Worm (Caenorhabditis elegans): ENCODE results near the gene C09B9.85.
"Not testable (repeated sequence)": the region's sequence is repeated elsewhere in the genome, so short reads cannot be mapped to it uniquely, and the experiment has no call there.

The C09B9.85 gene

ce11 chrIV:5033276-5033675, 7.7 kb upstream of the C09B9.85 start, which contains the start of gene C09B9.4:
Gene C09B9.4 (minus strand): TSS chrIV:5033376.
- no peak for TF ChIP-seq W03F9.2 (tag; optimal IDR thresholded peaks at IDR 0.05)
- TF ChIP-seq dao-5 (tag; optimal IDR thresholded peaks at IDR 0.05): no peak
- no peak for TF ChIP-seq him-1 (tag; optimal IDR thresholded peaks at IDR 0.05)

DNA sequence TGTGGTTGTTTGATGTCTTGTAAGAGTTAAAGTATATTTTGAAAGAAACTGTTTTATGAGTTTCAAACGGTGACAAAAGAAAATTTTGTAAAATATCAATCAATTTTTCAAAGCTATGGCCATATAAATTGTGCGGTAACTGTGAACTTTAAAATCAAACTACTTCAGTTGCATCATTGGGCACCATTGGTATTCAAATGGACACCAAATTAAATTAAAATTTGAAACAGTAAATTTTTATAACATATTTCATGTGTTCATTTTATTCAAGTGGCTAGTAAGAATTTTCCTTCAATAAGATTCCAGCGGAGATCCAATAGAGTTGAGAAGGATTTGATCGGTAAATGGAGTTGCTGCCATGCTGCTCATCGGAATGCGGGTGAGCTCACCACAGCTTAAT, 5.8 kb upstream of the C09B9.85 start:
- no peak for TF ChIP-seq dao-5 (tag; optimal IDR thresholded peaks at IDR 0.05)
- TF ChIP-seq W03F9.2 (tag; optimal IDR thresholded peaks at IDR 0.05): no peak
- no peak for TF ChIP-seq him-1 (tag; optimal IDR thresholded peaks at IDR 0.05)

- TF ChIP-seq him-1 (tag; optimal IDR thresholded peaks at IDR 0.05) (no peak), dao-5 (tag; optimal IDR thresholded peaks at IDR 0.05) (no peak), W03F9.2 (tag; optimal IDR thresholded peaks at IDR 0.05) (no peak)
Observed at ce11 chrIV:5028978-5029377, 3.4 kb upstream of the C09B9.85 start, which contains the start of the genes best-6 and C09B9.2. Gene best-6 (minus strand): TSS chrIV:5029078. Gene C09B9.2 (plus strand): TSS chrIV:5029291.

DNA sequence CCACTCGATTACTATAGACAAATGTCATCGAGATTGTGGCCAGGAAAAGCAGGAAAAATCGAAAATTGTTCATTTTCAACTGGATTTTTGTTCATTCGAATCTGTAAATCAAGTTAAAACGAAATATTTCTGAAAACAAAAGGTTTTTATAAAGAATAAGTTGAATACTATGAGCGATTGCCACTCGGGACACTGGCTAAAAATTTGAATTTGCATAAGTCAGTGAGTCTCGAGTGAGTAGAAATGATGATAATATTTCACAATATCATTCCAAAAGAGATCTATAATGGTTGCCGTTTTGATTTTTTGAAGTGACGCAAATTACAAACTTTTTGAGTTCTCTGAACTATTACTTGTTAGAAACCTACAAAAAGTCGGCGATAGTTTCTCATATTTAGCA, 5.0 kb downstream of the C09B9.85 start, which contains the start of gene T28H11.8:
T28H11.8 (minus strand) TSS at position 101 of the 400 bp plus-strand sequence.
- no peak for TF ChIP-seq W03F9.2 (tag; optimal IDR thresholded peaks at IDR 0.05)
- TF ChIP-seq dao-5 (tag; optimal IDR thresholded peaks at IDR 0.05): no peak
- TF ChIP-seq him-1 (tag; optimal IDR thresholded peaks at IDR 0.05): no peak

ce11 chrIV:5017075-5017474, 8.5 kb downstream of the C09B9.85 start, which contains the start of gene T28H11.7:
Gene T28H11.7 (minus strand): TSS chrIV:5017175.
- TF ChIP-seq dao-5, W03F9.2, him-1 (tag; optimal IDR thresholded peaks at IDR 0.05): not testable (repeated sequence)

DNA sequence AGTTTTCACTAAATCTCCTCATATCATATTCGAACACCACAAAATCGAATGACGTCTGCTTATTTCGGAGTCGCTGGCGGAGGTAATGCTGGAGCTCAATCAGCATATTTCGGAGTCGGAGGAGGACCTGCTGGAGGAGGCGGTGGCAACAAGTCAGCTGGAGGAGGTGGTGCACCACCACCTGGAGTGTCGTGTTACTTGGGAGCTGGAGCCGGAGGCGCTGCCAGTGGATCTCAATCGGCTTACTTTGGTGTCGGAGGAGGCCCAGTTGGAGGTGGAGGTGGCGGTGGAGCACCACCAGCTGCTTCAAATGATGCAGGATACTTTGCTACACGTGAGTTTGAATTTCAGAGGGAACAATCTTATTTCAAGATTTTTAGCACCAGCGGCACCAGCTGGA, 9.1 kb downstream of the C09B9.85 start, which contains the start of gene ssq-4:
ssq-4 (plus strand) TSS at position 19 of the 400 bp plus-strand sequence.
- not testable (repeated sequence) for TF ChIP-seq dao-5, him-1, W03F9.2 (tag; optimal IDR thresholded peaks at IDR 0.05)

ce11 chrIV:5012241-5012640, 13.3 kb downstream of the C09B9.85 start, which contains the start of gene srm-1:
Gene srm-1 (plus strand): TSS chrIV:5012541.
- TF ChIP-seq W03F9.2 (tag; optimal IDR thresholded peaks at IDR 0.05) (no peak), dao-5 (tag; optimal IDR thresholded peaks at IDR 0.05) (no peak), him-1 (tag; optimal IDR thresholded peaks at IDR 0.05) (no peak)

- TF ChIP-seq W03F9.2 (tag; optimal IDR thresholded peaks at IDR 0.05): no peak
- TF ChIP-seq dao-5 (tag; optimal IDR thresholded peaks at IDR 0.05): no peak
- TF ChIP-seq him-1 (tag; optimal IDR thresholded peaks at IDR 0.05): no peak
Observed at ce11 chrIV:5008378-5008777, 17.2 kb downstream of the C09B9.85 start, which contains the start of gene srm-2. Gene srm-2 (plus strand): TSS chrIV:5008678.

DNA sequence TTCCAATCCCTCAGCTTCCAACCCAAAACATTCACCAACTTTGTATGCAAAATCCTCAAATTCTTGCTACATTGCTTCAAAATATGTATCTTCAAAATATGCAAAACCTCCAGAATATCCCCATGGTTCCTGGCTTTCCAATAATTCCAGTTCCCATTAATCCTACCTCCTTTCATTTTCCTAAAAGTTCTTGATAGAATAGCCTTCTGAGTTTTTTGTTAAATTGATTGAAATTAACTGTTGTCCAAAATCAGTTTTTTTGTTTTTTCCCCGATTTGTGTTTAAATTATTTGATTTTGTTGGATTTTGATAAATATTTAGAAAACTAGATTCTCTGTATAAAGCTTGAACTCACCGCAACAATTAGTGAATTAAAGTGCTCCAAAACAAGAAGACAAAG, 20.4 kb downstream of the C09B9.85 start:
- no peak for TF ChIP-seq him-1 (tag; optimal IDR thresholded peaks at IDR 0.05)
- TF ChIP-seq dao-5 (tag; optimal IDR thresholded peaks at IDR 0.05): no peak
- no peak for TF ChIP-seq W03F9.2 (tag; optimal IDR thresholded peaks at IDR 0.05)

DNA sequence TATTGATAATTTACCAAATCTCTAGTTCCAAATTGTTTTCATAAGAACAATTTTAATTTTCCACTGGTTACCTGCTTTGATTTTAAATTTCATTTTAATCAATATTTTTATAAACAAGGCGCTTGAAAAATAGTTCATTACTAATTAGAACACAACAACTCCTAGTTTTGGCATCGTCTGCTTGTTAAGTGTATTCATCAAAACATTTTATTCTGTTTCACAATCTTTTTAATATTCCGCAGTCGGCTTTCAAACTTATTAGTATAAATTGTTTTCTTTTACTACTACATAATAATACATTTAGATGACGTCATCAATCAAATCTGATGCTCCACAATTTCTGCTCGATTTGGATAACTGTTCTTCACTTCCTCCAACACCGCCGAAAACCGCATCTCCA, 23.1 kb downstream of the C09B9.85 start, which contains the start of gene pes-1:
pes-1 (plus strand) TSS at position 301 of the 400 bp plus-strand sequence.
- TF ChIP-seq him-1 (tag; optimal IDR thresholded peaks at IDR 0.05) (no peak), dao-5 (tag; optimal IDR thresholded peaks at IDR 0.05) (no peak), W03F9.2 (tag; optimal IDR thresholded peaks at IDR 0.05) (no peak)

DNA sequence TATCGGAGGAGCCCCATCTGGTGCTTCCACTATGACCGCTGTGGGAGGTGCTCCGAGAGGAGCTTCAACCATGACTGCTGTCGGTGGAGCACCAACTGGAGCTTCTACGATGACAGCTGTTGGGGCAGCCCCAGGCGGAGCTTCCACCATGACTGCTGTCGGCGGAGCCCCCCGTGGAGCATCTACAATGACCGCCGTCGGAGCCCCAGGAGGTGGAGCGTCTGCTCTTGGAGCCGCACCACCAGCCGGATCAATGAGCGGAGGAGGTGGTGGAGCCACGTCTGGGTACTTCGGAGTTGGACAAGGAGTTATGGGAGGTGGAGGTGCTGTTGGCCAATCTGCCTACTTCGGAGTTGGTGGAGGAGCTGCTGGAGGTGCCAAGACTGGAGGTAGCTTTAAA, 28.6 kb downstream of the C09B9.85 start:
- TF ChIP-seq dao-5 (tag; optimal IDR thresholded peaks at IDR 0.05): no peak
- TF ChIP-seq him-1 (tag; optimal IDR thresholded peaks at IDR 0.05): no peak
- TF ChIP-seq W03F9.2 (tag; optimal IDR thresholded peaks at IDR 0.05): no peak

- TF ChIP-seq dao-5 (tag; optimal IDR thresholded peaks at IDR 0.05) (no peak), W03F9.2 (tag; optimal IDR thresholded peaks at IDR 0.05) (no peak), him-1 (tag; optimal IDR thresholded peaks at IDR 0.05) (no peak)
Observed at ce11 chrIV:4995842-4996241, 29.7 kb downstream of the C09B9.85 start, which contains the start of gene ssq-2. Gene ssq-2 (plus strand): TSS chrIV:4996142.

DNA sequence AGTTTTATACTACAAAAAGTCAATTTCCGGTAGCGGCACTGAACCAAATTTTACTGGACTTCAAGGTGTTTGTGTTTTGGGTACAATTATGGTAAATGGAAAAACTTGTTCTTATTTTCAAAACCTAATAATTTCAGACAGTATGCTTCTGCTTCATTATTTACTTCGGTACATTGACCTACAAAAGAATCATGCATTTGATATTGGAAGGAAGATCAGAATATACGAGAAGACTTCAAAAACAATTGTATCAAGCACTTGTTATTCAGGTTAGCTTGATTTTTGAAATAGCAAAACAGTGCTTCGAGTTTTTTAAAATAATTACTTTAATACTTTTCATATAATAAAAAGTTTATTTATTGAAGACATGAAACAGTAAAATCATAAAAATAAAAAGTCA, 32.4 kb downstream of the C09B9.85 start:
- no peak for TF ChIP-seq him-1 (tag; optimal IDR thresholded peaks at IDR 0.05)
- TF ChIP-seq W03F9.2 (tag; optimal IDR thresholded peaks at IDR 0.05): no peak
- TF ChIP-seq dao-5 (tag; optimal IDR thresholded peaks at IDR 0.05): no peak

DNA sequence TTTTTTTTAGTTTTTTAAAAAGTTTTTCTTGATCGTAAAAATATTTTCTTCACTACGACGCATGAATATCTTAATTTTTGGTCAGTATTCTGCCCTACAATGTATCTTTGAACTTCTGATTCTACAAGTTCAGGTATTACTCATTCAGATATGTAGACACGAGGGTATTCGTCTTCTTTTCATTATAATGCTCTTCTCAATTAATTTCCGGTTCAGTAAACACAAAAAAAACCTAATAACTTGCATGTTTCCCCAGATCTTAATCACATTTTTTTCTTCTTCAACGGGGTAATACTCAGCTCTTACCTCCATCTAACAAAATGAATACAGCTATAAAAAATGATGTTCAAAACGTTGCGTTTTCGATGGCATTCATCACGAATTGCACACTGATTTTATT, 33.5 kb downstream of the C09B9.85 start, which contains the start of gene str-162:
str-162 (plus strand) TSS at position 301 of the 400 bp plus-strand sequence.
- no peak for TF ChIP-seq him-1 (tag; optimal IDR thresholded peaks at IDR 0.05)
- no peak for TF ChIP-seq dao-5 (tag; optimal IDR thresholded peaks at IDR 0.05)
- no peak for TF ChIP-seq W03F9.2 (tag; optimal IDR thresholded peaks at IDR 0.05)

- TF ChIP-seq him-1 (tag; optimal IDR thresholded peaks at IDR 0.05) (no peak), W03F9.2 (tag; optimal IDR thresholded peaks at IDR 0.05) (no peak), dao-5 (tag; optimal IDR thresholded peaks at IDR 0.05) (no peak)
Observed at ce11 chrIV:4988531-4988930, 37.0 kb downstream of the C09B9.85 start, which contains the start of gene E03H12.7. Gene E03H12.7 (minus strand): TSS chrIV:4988631.

Data from whole organism, L4/young adult.